Fruit fly (Drosophila melanogaster) whole organism, embryonic: ENCODE measurements around the gene Ir40a.

Experiments
- B-H2 ChIP-seq: fragments of 200-800 bp; sonication (Bioruptor generic); optimal IDR thresholded peaks from 2 replicates; lab custom pipeline; 2018; ENCODE audit warnings: missing biosample characterization, mild to moderate bottlenecking, missing genetic modification characterization
- CG10654 ChIP-seq: fragments of 200-800 bp; sonication (Bioruptor generic); optimal IDR thresholded peaks from 2 replicates; lab custom pipeline; 2016; ENCODE audit warnings: missing biosample characterization, missing genetic modification characterization
- CG11504 ChIP-seq: fragments of 200-800 bp; sonication (Bioruptor generic); optimal IDR thresholded peaks from 3 replicates; lab custom pipeline; 2019; ENCODE audit warnings: missing biosample characterization, mild to moderate bottlenecking, missing genetic modification characterization, moderate library complexity
- CG12071 ChIP-seq: fragments of 200-800 bp; sonication (Bioruptor generic); optimal IDR thresholded peaks from 3 replicates; lab custom pipeline; 2018; ENCODE audit warnings: missing biosample characterization, mild to moderate bottlenecking, missing genetic modification characterization
- CG12299 ChIP-seq: fragments of 200-800 bp; sonication (Bioruptor generic); optimal IDR thresholded peaks from 2 replicates; lab custom pipeline; 2018; ENCODE audit warnings: missing biosample characterization, mild to moderate bottlenecking, missing genetic modification characterization
- CG1233 ChIP-seq: fragments of 200-800 bp; sonication (Bioruptor generic); optimal IDR thresholded peaks from 4 replicates; lab custom pipeline; 2018; ENCODE audit warnings: missing biosample characterization, mild to moderate bottlenecking, missing genetic modification characterization
- CG13296 ChIP-seq: fragments of 200-800 bp; sonication (Bioruptor generic); optimal IDR thresholded peaks from 3 replicates; lab custom pipeline; 2018; ENCODE audit warnings: missing biosample characterization, mild to moderate bottlenecking, missing genetic modification characterization
- CG13424 ChIP-seq: fragments of 200-800 bp; sonication (Bioruptor generic); optimal IDR thresholded peaks from 2 replicates; lab custom pipeline; 2019; ENCODE audit warnings: missing biosample characterization, mild to moderate bottlenecking, missing genetic modification characterization, moderate library complexity
- CG15479 ChIP-seq: fragments of 200-800 bp; sonication (Bioruptor generic); optimal IDR thresholded peaks from 3 replicates; lab custom pipeline; 2019; ENCODE audit warnings: missing biosample characterization, mild to moderate bottlenecking, missing genetic modification characterization, moderate library complexity
- CG15514 ChIP-seq: fragments of 200-800 bp; sonication (Bioruptor generic); optimal IDR thresholded peaks from 3 replicates; lab custom pipeline; 2017; ENCODE audit warnings: missing biosample characterization, missing genetic modification characterization, mild to moderate bottlenecking, moderate library complexity, missing genetic modification reagents
- CG2678 ChIP-seq: fragments of 200-800 bp; sonication (Bioruptor generic); optimal IDR thresholded peaks from 3 replicates; lab custom pipeline; 2019; ENCODE audit warnings: missing biosample characterization, mild to moderate bottlenecking, missing genetic modification characterization, moderate library complexity
- CG2875 ChIP-seq: fragments of 200-800 bp; sonication (Bioruptor generic); optimal IDR thresholded peaks from 2 replicates; lab custom pipeline; 2017; ENCODE audit warnings: missing biosample characterization, mild to moderate bottlenecking, missing genetic modification characterization, missing genetic modification reagents
- CG31365 ChIP-seq: fragments of 200-800 bp; sonication (Bioruptor generic); optimal IDR thresholded peaks from 2 replicates; lab custom pipeline; 2018; ENCODE audit warnings: missing biosample characterization, mild to moderate bottlenecking, missing genetic modification characterization
- CG4328 ChIP-seq: fragments of 200-800 bp; sonication (Bioruptor generic); optimal IDR thresholded peaks from 3 replicates; lab custom pipeline; 2017; ENCODE audit warnings: missing biosample characterization, missing genetic modification reagents, missing genetic modification characterization
- CG4404 ChIP-seq: fragments of 200-800 bp; sonication (Bioruptor generic); IDR thresholded peaks from 2 replicates; pipeline ENCODE4 v1.3.6; 2022; ENCODE audit warnings: missing biosample characterization, missing genetic modification characterization
- CG6765 ChIP-seq: fragments of 200-800 bp; sonication (Bioruptor generic); optimal IDR thresholded peaks from 3 replicates; lab custom pipeline; 2017; ENCODE audit warnings: missing biosample characterization, mild to moderate bottlenecking, missing genetic modification characterization
- CG7271 ChIP-seq: fragments of 200-800 bp; sonication (Bioruptor generic); optimal IDR thresholded peaks from 2 replicates; lab custom pipeline; 2018; ENCODE audit warnings: missing biosample characterization, mild to moderate bottlenecking, missing genetic modification characterization, moderate library complexity
- CG7839 ChIP-seq: fragments of 200-800 bp; sonication (Bioruptor generic); optimal IDR thresholded peaks from 3 replicates; lab custom pipeline; 2018; ENCODE audit warnings: missing biosample characterization, mild to moderate bottlenecking, missing genetic modification characterization, moderate library complexity
- CG8281 ChIP-seq: fragments of 200-800 bp; sonication (Bioruptor generic); optimal IDR thresholded peaks from 2 replicates; lab custom pipeline; 2018; ENCODE audit warnings: missing biosample characterization, mild to moderate bottlenecking, missing genetic modification characterization, moderate library complexity
- CG9932 ChIP-seq: fragments of 200-800 bp; sonication (Bioruptor generic); IDR thresholded peaks from 2 replicates; pipeline ENCODE4 v1.3.6; 2022; ENCODE audit warnings: missing biosample characterization, missing genetic modification characterization
- D ChIP-seq, 2 experiments: fragments of 200-800 bp in 1 of 2; fragments of >200 bp in 1 of 2; sonication (Bioruptor generic) in 1 of 2; optimal IDR thresholded peaks; 2 replicates in 1 of 2; 3 replicates in 1 of 2; lab custom pipeline; 2017; ENCODE audit warnings: mild to moderate bottlenecking in 1 of 2, missing biosample characterization in 1 of 2, missing genetic modification characterization in 1 of 2, missing genetic modification reagents in 1 of 2
- D19B ChIP-seq: fragments of 200-800 bp; sonication (Bioruptor generic); optimal IDR thresholded peaks from 2 replicates; lab custom pipeline; 2017; ENCODE audit warnings: missing biosample characterization, mild to moderate bottlenecking, missing genetic modification characterization
- Dp ChIP-seq: fragments of 200-800 bp; sonication (Bioruptor generic); optimal IDR thresholded peaks from 2 replicates; lab custom pipeline; 2018; ENCODE audit warnings: missing biosample characterization, mild to moderate bottlenecking, missing genetic modification characterization, moderate library complexity
- Fer1 ChIP-seq: fragments of 200-800 bp; sonication (Bioruptor generic); optimal IDR thresholded peaks from 2 replicates; lab custom pipeline; 2017; ENCODE audit warnings: missing biosample characterization, mild to moderate bottlenecking, missing genetic modification characterization
- HLHmδ ChIP-seq: fragments of 200-800 bp; sonication (Bioruptor generic); optimal IDR thresholded peaks from 2 replicates; lab custom pipeline; 2018; ENCODE audit warnings: missing biosample characterization, mild to moderate bottlenecking, missing genetic modification characterization, moderate library complexity
- Jarid2 ChIP-seq: fragments of 200-800 bp; sonication (Bioruptor generic); optimal IDR thresholded peaks from 3 replicates; lab custom pipeline; 2017; ENCODE audit warnings: mild to moderate bottlenecking, missing biosample characterization, missing genetic modification reagents, missing genetic modification characterization
- Lim3 ChIP-seq: fragments of 200-800 bp; sonication (Bioruptor generic); IDR thresholded peaks from 2 replicates; pipeline ENCODE4 v1.3.6; 2022; ENCODE audit warnings: missing biosample characterization, missing genetic modification characterization
- Nf-YC ChIP-seq: fragments of 200-800 bp; optimal IDR thresholded peaks from 3 replicates; lab custom pipeline; 2019; ENCODE audit warnings: missing biosample characterization, mild to moderate bottlenecking, missing genetic modification characterization, moderate library complexity
- Pdp1 ChIP-seq, 2 experiments: fragments of 200-800 bp; sonication (Bioruptor generic); optimal IDR thresholded peaks; 3 replicates each; lab custom pipeline; 2016; ENCODE audit warnings: missing biosample characterization in 2 of 2, missing genetic modification characterization in 2 of 2, mild to moderate bottlenecking in 1 of 2, moderate library complexity in 1 of 2
- Poxn ChIP-seq: fragments of 200-800 bp; sonication (Bioruptor generic); IDR thresholded peaks from 2 replicates; pipeline ENCODE4 v1.3.6; 2022; ENCODE audit warnings: missing biosample characterization, missing genetic modification characterization
- Sox100B ChIP-seq: fragments of 200-800 bp; sonication (Bioruptor generic); optimal IDR thresholded peaks from 3 replicates; lab custom pipeline; 2018; ENCODE audit warnings: missing biosample characterization, mild to moderate bottlenecking, missing genetic modification characterization
- Spps ChIP-seq: fragments of 200-800 bp; sonication (Bioruptor generic); optimal IDR thresholded peaks from 2 replicates; lab custom pipeline; 2018; ENCODE audit warnings: missing biosample characterization, mild to moderate bottlenecking, missing genetic modification characterization
- Sry-δ ChIP-seq: fragments of 200-800 bp; sonication (Bioruptor generic); optimal IDR thresholded peaks from 2 replicates; lab custom pipeline; 2016; ENCODE audit warnings: missing biosample characterization, missing genetic modification characterization
- abd-A ChIP-seq: fragments of 200-800 bp; sonication (Bioruptor generic); optimal IDR thresholded peaks from 3 replicates; lab custom pipeline; 2019; ENCODE audit warnings: missing biosample characterization, mild to moderate bottlenecking, missing genetic modification characterization, moderate library complexity
- ap ChIP-seq: fragments of 200-800 bp; sonication (Bioruptor generic); IDR thresholded peaks from 2 replicates; pipeline ENCODE4 v1.3.6; 2022; ENCODE audit warnings: missing biosample characterization, missing genetic modification characterization
- ara ChIP-seq: fragments of 200-800 bp; sonication (Bioruptor generic); IDR thresholded peaks from 2 replicates; pipeline ENCODE4 v1.3.6; 2022; ENCODE audit warnings: missing biosample characterization, missing genetic modification characterization
- ash1 ChIP-seq: fragments of 200-800 bp; sonication (Bioruptor generic); optimal IDR thresholded peaks from 2 replicates; lab custom pipeline; 2018; ENCODE audit warnings: missing biosample characterization, mild to moderate bottlenecking, missing genetic modification characterization
- bigmax ChIP-seq: fragments of 200-800 bp; sonication (Bioruptor generic); optimal IDR thresholded peaks from 2 replicates; lab custom pipeline; 2018; ENCODE audit warnings: missing biosample characterization, mild to moderate bottlenecking, missing genetic modification characterization
- cas ChIP-seq: fragments of 200-800 bp; sonication (Bioruptor generic); IDR thresholded peaks from 2 replicates; pipeline ENCODE4 v1.3.6; 2022; ENCODE audit warnings: missing biosample characterization, missing genetic modification characterization
- dan ChIP-seq: fragments of 200-800 bp; sonication (Bioruptor generic); IDR thresholded peaks from 2 replicates; pipeline ENCODE4 v1.3.6; 2022; ENCODE audit warnings: missing biosample characterization, missing genetic modification characterization
- kni ChIP-seq: fragments of 200-800 bp; sonication (Bioruptor generic); optimal IDR thresholded peaks from 3 replicates; lab custom pipeline; 2017; ENCODE audit warnings: mild to moderate bottlenecking, missing biosample characterization, missing genetic modification reagents, missing genetic modification characterization
- rib ChIP-seq: fragments of 200-800 bp; sonication (Bioruptor generic); IDR thresholded peaks from 2 replicates; pipeline ENCODE4 v1.3.6; 2022; ENCODE audit warnings: missing biosample characterization, missing genetic modification characterization
- ro ChIP-seq: fragments of 200-800 bp; sonication (Bioruptor generic); IDR thresholded peaks from 2 replicates; pipeline ENCODE4 v1.3.6; 2022; ENCODE audit warnings: missing biosample characterization, missing genetic modification characterization
- scrt ChIP-seq: fragments of 200-800 bp; sonication (Bioruptor generic); optimal IDR thresholded peaks from 2 replicates; lab custom pipeline; 2018; ENCODE audit warnings: missing biosample characterization, mild to moderate bottlenecking, missing genetic modification characterization, moderate library complexity
- shn ChIP-seq: fragments of 200-800 bp; sonication (Bioruptor generic); optimal IDR thresholded peaks from 3 replicates; lab custom pipeline; 2016; ENCODE audit warnings: missing biosample characterization, missing genetic modification characterization
- stc ChIP-seq: fragments of 200-800 bp; sonication (Bioruptor generic); IDR thresholded peaks from 2 replicates; pipeline ENCODE4 v1.3.6; 2022; ENCODE audit warnings: missing biosample characterization, missing genetic modification characterization
- tgo ChIP-seq: fragments of 200-800 bp; sonication (Bioruptor generic); IDR thresholded peaks from 3 replicates; pipeline ENCODE4 v1.3.6; 2022; ENCODE audit warnings: missing biosample characterization, missing genetic modification characterization
- ttk ChIP-seq: fragments of 200-800 bp; sonication (Bioruptor generic); IDR thresholded peaks from 2 replicates; pipeline ENCODE4 v2.1.2; 2022; ENCODE audit warnings: missing biosample characterization, missing genetic modification characterization
- usp ChIP-seq: fragments of >200 bp; optimal IDR thresholded peaks from 2 replicates; lab custom pipeline; 2017; ENCODE audit warnings: missing biosample characterization, missing genetic modification characterization
- zen ChIP-seq: fragments of 200-800 bp; sonication (Bioruptor generic); optimal IDR thresholded peaks from 3 replicates; lab custom pipeline; 2018; ENCODE audit warnings: missing biosample characterization, mild to moderate bottlenecking, missing genetic modification characterization, moderate library complexity

The Ir40a gene

dm6 chr2L:22144127-22144526, 70.0 kb downstream of the Ir40a start (continued):
- TF ChIP-seq tgo (GFP tag; lab: Robert Waterston, UW), result no peak
- TF ChIP-seq CG7271, result peak; percentile 21
- TF ChIP-seq D19B (GFP tag; lab: Kevin White, UChicago), result no peak
- TF ChIP-seq ap (GFP tag; lab: Robert Waterston, UW), result no peak
- peak; percentile 80 for TF ChIP-seq Fer1 (GFP tag; lab: Kevin White, UChicago)
- no peak for TF ChIP-seq shn
- TF ChIP-seq stc (GFP tag; lab: Robert Waterston, UW), result peak; percentile 33; the same call in 1 of the 2 replicates
- peak; percentile 76 for TF ChIP-seq CG12071
- peak; percentile 97 for TF ChIP-seq kni (GFP tag; lab: Kevin White, UChicago)
- peak; percentile 64 for TF ChIP-seq CG31365 (tag; lab: Kevin White, UChicago)
- TF ChIP-seq CG15514 (GFP tag; lab: Kevin White, UChicago), result peak; percentile 52
- peak; percentile 39 for TF ChIP-seq CG8281 (tag; lab: Kevin White, UChicago)
- TF ChIP-seq CG13424, result no peak
- TF ChIP-seq ash1 (GFP tag; lab: Kevin White, UChicago), result peak; percentile 25
- TF ChIP-seq bigmax, result peak; percentile 15
- TF ChIP-seq usp (GFP tag; lab: Kevin White, UChicago), result no peak
- no peak for TF ChIP-seq Dp (GFP tag; lab: Kevin White, UChicago)
- peak; percentile 90 for TF ChIP-seq CG4328 (GFP tag; lab: Kevin White, UChicago)
- TF ChIP-seq scrt, result peak; percentile 4
- TF ChIP-seq Spps, result peak; percentile 32
- TF ChIP-seq CG7839 (tag; lab: Kevin White, UChicago), result no peak
- no peak for TF ChIP-seq ttk
- TF ChIP-seq rib, result no peak
- no peak for TF ChIP-seq ro (GFP tag; lab: Robert Waterston, UW)
- no peak for TF ChIP-seq zen (tag; lab: Kevin White, UChicago)
- no peak for TF ChIP-seq Jarid2
- peak in 1 of 2 experiments; percentile 35 for TF ChIP-seq Pdp1 (GFP tag; optimal IDR thresholded peaks at IDR 0.05; lab: Kevin White, UChicago)
- TF ChIP-seq CG15479 (GFP tag; lab: Kevin White, UChicago), result no peak
- peak; percentile 72 for TF ChIP-seq HLHmδ (GFP tag; lab: Kevin White, UChicago)
- peak; percentile 32 for TF ChIP-seq Sox100B (GFP tag; lab: Kevin White, UChicago)
- no peak for TF ChIP-seq CG2875
- TF ChIP-seq D (optimal IDR thresholded peaks at IDR 0.05; lab: Kevin White, UChicago), result no peak
- TF ChIP-seq D (GFP tag; optimal IDR thresholded peaks at IDR 0.05; lab: Kevin White, UChicago), result peak; percentile 11
- no peak for TF ChIP-seq B-H2 (GFP tag; lab: Kevin White, UChicago)
- TF ChIP-seq CG4404 (GFP tag; lab: Robert Waterston, UW), result no peak
- no peak for TF ChIP-seq CG9932 (GFP tag; lab: Robert Waterston, UW)
- peak; percentile 84 for TF ChIP-seq CG1233
- no peak for TF ChIP-seq Poxn (GFP tag; lab: Robert Waterston, UW)
- peak; percentile 29 for TF ChIP-seq CG11504
- no peak for TF ChIP-seq CG10654 (GFP tag; lab: Kevin White, UChicago)
- TF ChIP-seq Sry-δ (GFP tag; lab: Kevin White, UChicago), result no peak
- TF ChIP-seq CG6765, result peak; percentile 74
- peak; percentile 78 for TF ChIP-seq CG2678 (tag; lab: Kevin White, UChicago)
- no peak for TF ChIP-seq abd-A (tag; lab: Kevin White, UChicago)
- no peak for TF ChIP-seq CG12299 (tag; lab: Kevin White, UChicago)
- no peak for TF ChIP-seq dan (GFP tag; lab: Robert Waterston, UW)
- no peak for TF ChIP-seq cas (GFP tag; lab: Robert Waterston, UW)
- TF ChIP-seq Nf-YC (tag; lab: Kevin White, UChicago), result peak; percentile 60
- TF ChIP-seq CG13296 (GFP tag; lab: Kevin White, UChicago), result peak; percentile 85
- peak; percentile 70; the same call in 1 of the 2 replicates for TF ChIP-seq ara (GFP tag; lab: Robert Waterston, UW)
- TF ChIP-seq Lim3 (GFP tag; lab: Robert Waterston, UW), result no peak
